Worm (Caenorhabditis elegans): ENCODE measurements around the gene Y37D8A.3.

The Y37D8A.3 gene

ce11 chrIII:12829068-12829467 is at the start of gene Y37D8A.3:
Gene Y37D8A.3, plus strand, starts transcription at chrIII:12829368.
- TF ChIP-seq ceh-6 (GFP tag; optimal IDR thresholded peaks at IDR 0.05) = no peak
- no peak for TF ChIP-seq ama-1 (optimal IDR thresholded peaks at IDR 0.05)
- no peak for TF ChIP-seq hlh-30 (tag; optimal IDR thresholded peaks at IDR 0.05; ENCODE audit: insufficient read depth)
- no peak for TF ChIP-seq pqm-1 (tag; optimal IDR thresholded peaks at IDR 0.05)

ce11 chrIII:12779676-12780337 is 49.4 kb upstream of the Y37D8A.3 start, which contains the start of gene gab-1:
Gene gab-1, minus strand, starts transcription at chrIII:12779726.
- TF ChIP-seq F13H6.1 (tag; optimal IDR thresholded peaks at IDR 0.05) (no peak), che-1 (tag; optimal IDR thresholded peaks at IDR 0.05) (no peak), K02D7.2 (tag; optimal IDR thresholded peaks at IDR 0.05) (peak; percentile 28), npax-4 (tag; optimal IDR thresholded peaks at IDR 0.05) (no peak), pha-2 (tag; optimal IDR thresholded peaks at IDR 0.05) (no peak), ceh-14 (tag; optimal IDR thresholded peaks at IDR 0.05) (peak; percentile 12)

DNA sequence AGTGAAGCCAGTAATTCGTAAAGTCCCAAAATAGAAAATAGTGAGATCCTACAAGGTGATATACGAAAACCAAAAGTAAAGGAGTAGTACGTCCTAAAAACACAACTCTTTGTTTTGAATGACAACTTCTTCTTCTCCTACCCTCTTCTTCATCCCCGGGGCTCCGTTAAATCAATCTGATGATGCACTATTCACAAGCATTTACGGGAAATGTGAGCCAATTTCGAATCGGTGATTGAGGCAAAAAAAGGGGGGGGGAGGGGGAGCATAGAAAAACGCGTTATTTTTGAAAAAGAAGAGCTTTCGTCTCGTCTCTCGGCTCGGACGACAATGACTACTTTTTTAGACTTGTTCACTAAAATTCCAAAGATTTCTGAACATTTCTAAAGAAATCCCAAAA is 45.3 kb upstream of the Y37D8A.3 start:
- TF ChIP-seq unc-42 (tag; optimal IDR thresholded peaks at IDR 0.05) = peak; percentile 9
- no peak for TF ChIP-seq F13H6.1 (tag; optimal IDR thresholded peaks at IDR 0.05)

DNA sequence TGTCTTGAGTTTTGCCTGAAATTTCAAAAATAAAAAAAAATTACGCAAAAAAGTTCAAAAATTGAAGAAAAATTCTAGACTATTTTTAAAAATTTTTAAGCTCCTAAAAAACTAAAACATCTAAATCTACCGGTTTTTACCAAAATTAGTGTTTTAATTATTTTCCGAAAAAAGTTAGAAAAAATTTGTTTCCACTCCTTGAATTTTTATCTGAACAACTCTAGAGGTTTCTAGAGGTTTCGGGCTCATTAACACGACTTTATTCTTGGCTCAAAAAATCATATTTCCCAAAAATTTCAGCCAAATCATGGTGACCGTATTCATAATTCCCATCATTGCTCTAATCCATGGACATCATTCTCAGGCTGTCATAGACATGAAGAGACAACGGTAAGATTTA is 44.3 kb upstream of the Y37D8A.3 start, which contains the start of gene lgc-37:
Gene lgc-37 (plus strand): TSS at position 301 of the 400 bp plus-strand sequence.
- TF ChIP-seq odd-2 (tag; optimal IDR thresholded peaks at IDR 0.05) (no peak), zip-5 (tag; optimal IDR thresholded peaks at IDR 0.05) (no peak), ceh-19 (GFP tag; optimal IDR thresholded peaks at IDR 0.05) (no peak), eyg-1 (tag; optimal IDR thresholded peaks at IDR 0.05) (no peak), ceh-2 (tag; optimal IDR thresholded peaks at IDR 0.05) (no peak), ceh-22 (tag; optimal IDR thresholded peaks at IDR 0.05) (no peak), ets-4 (tag; optimal IDR thresholded peaks at IDR 0.05) (no peak)

- TF ChIP-seq nfya-1 (tag; optimal IDR thresholded peaks at IDR 0.05) (peak; percentile 67), ceh-14 (tag; optimal IDR thresholded peaks at IDR 0.05) (no peak), C08G9.2 (tag; optimal IDR thresholded peaks at IDR 0.05) (no peak), dve-1 (tag; optimal IDR thresholded peaks at IDR 0.05) (no peak)
These were observed 43.7 kb upstream of the Y37D8A.3 start for ce11 chrIII:12785427-12785826.

ce11 chrIII:12788239-12788638 is 40.9 kb upstream of the Y37D8A.3 start:
- no peak for TF ChIP-seq elt-2 (tag; optimal IDR thresholded peaks at IDR 0.05)
- TF ChIP-seq ets-4 (tag; optimal IDR thresholded peaks at IDR 0.05) = no peak
- no peak for TF ChIP-seq elt-4 (tag; optimal IDR thresholded peaks at IDR 0.05)
- no peak for TF ChIP-seq lim-6 (tag; optimal IDR thresholded peaks at IDR 0.05)
- no peak for TF ChIP-seq tbx-7 (tag; optimal IDR thresholded peaks at IDR 0.05)
- TF ChIP-seq sox-4 (tag; optimal IDR thresholded peaks at IDR 0.05) = no peak
- TF ChIP-seq ceh-6 (GFP tag; optimal IDR thresholded peaks at IDR 0.05) = no peak

- TF ChIP-seq fkh-6 (tag; optimal IDR thresholded peaks at IDR 0.05) (no peak), F13H6.1 (tag; optimal IDR thresholded peaks at IDR 0.05) (no peak), fax-1 (tag; optimal IDR thresholded peaks at IDR 0.05) (no peak), elt-2 (tag; optimal IDR thresholded peaks at IDR 0.05) (no peak), ceh-9 (tag; optimal IDR thresholded peaks at IDR 0.05) (no peak), tbx-7 (tag; optimal IDR thresholded peaks at IDR 0.05) (no peak), dmd-4 (tag; optimal IDR thresholded peaks at IDR 0.05; ENCODE audit: borderline replicate concordance) (no peak), ref-2 (tag; optimal IDR thresholded peaks at IDR 0.05) (no peak), ceh-34 (tag; optimal IDR thresholded peaks at IDR 0.05) (no peak), sox-4 (tag; optimal IDR thresholded peaks at IDR 0.05) (no peak), zip-5 (tag; optimal IDR thresholded peaks at IDR 0.05) (no peak), ceh-2 (tag; optimal IDR thresholded peaks at IDR 0.05) (no peak), dve-1 (tag; optimal IDR thresholded peaks at IDR 0.05) (no peak), hlh-6 (tag; optimal IDR thresholded peaks at IDR 0.05) (no peak), ceh-45 (GFP tag; IDR thresholded peaks at IDR 0.05) (no peak), elt-4 (tag; optimal IDR thresholded peaks at IDR 0.05) (no peak), pax-1 (tag; optimal IDR thresholded peaks at IDR 0.05) (no peak), unc-86 (tag; optimal IDR thresholded peaks at IDR 0.05) (no peak), hlh-15 (tag; optimal IDR thresholded peaks at IDR 0.05) (no peak)
These were observed 39.7 kb upstream of the Y37D8A.3 start, which contains the start of gene BE10.1 for ce11 chrIII:12789420-12789819. Gene BE10.1, minus strand, starts transcription at chrIII:12789520.

Measured in whole organism, late embryonic.